Worm (Caenorhabditis elegans) whole organism, mixed stage, embryonic: ENCODE measurements around the gene T28D9.16.
A peak's percentile ranks its signal among the peaks of the same experiment; 100 is the strongest.

Source experiments
- M03D4.4 ChIP-seq: sonication (generic microtip); optimal IDR thresholded peaks from 2 replicates; lab custom pipeline; 2017; ENCODE audit warnings: mild to moderate bottlenecking, missing genetic modification characterization, missing compliant biosample characterization
- bed-3 ChIP-seq: fragments of 200-800 bp; sonication (Bioruptor generic); optimal IDR thresholded peaks from 3 replicates; lab custom pipeline; 2018; ENCODE audit warnings: mild to moderate bottlenecking, missing genetic modification characterization, moderate library complexity, missing compliant biosample characterization
- blmp-1 ChIP-seq: fragments of 150-350 bp; optimal IDR thresholded peaks from 2 replicates; lab custom pipeline; 2014; ENCODE audit warnings: missing biosample characterization, missing genetic modification characterization
- ceh-39 ChIP-seq: fragments of 150-350 bp; optimal IDR thresholded peaks from 2 replicates; lab custom pipeline; 2014; ENCODE audit warnings: missing biosample characterization, missing genetic modification characterization
- ceh-43 ChIP-seq: fragments of 200-800 bp; sonication (Bioruptor generic); optimal IDR thresholded peaks from 2 replicates; lab custom pipeline; 2018; ENCODE audit warnings: mild to moderate bottlenecking, missing genetic modification characterization, moderate library complexity, missing compliant biosample characterization
- ceh-83 ChIP-seq: fragments of 200-800 bp; sonication (Bioruptor generic); optimal IDR thresholded peaks from 2 replicates; lab custom pipeline; 2018; ENCODE audit warnings: mild to moderate bottlenecking, missing genetic modification characterization, missing compliant biosample characterization
- ces-1 ChIP-seq: fragments of 150-350 bp; optimal IDR thresholded peaks from 2 replicates; lab custom pipeline; 2014; ENCODE audit warnings: missing biosample characterization, missing genetic modification reagents, missing genetic modification characterization
- cnd-1 ChIP-seq: fragments of 200-800 bp; sonication (Bioruptor generic); optimal IDR thresholded peaks from 2 replicates; lab custom pipeline; 2018; ENCODE audit warnings: mild to moderate bottlenecking, missing genetic modification characterization, missing compliant biosample characterization
- drap-1 ChIP-seq: fragments of 200-800 bp; sonication (Bioruptor generic); optimal IDR thresholded peaks from 3 replicates; lab custom pipeline; 2018; ENCODE audit warnings: mild to moderate bottlenecking, missing genetic modification characterization, missing compliant biosample characterization
- elt-1 ChIP-seq: sonication (generic microtip); optimal IDR thresholded peaks from 2 replicates; lab custom pipeline; 2017; ENCODE audit warnings: missing genetic modification characterization, mild to moderate bottlenecking, missing compliant biosample characterization, antibody characterized with exemption, moderate library complexity, borderline replicate concordance; ENCODE audit not compliant: insufficient read depth
- elt-3 ChIP-seq: fragments of 150-350 bp; optimal IDR thresholded peaks from 2 replicates; lab custom pipeline; 2014; ENCODE audit warnings: missing biosample characterization, missing genetic modification characterization
- flh-1 ChIP-seq: fragments of 200-800 bp; sonication (Bioruptor generic); optimal IDR thresholded peaks from 2 replicates; lab custom pipeline; 2018; ENCODE audit warnings: mild to moderate bottlenecking, missing genetic modification characterization, moderate library complexity, missing compliant biosample characterization
- ham-2 ChIP-seq: fragments of 200-800 bp; sonication (Bioruptor generic); optimal IDR thresholded peaks from 2 replicates; lab custom pipeline; 2018; ENCODE audit warnings: mild to moderate bottlenecking, missing genetic modification characterization, missing compliant biosample characterization
- hlh-1 ChIP-seq: fragments of 150-350 bp; optimal IDR thresholded peaks from 2 replicates; lab custom pipeline; 2014; ENCODE audit warnings: missing biosample characterization, missing genetic modification reagents, missing genetic modification characterization
- lin-13 ChIP-seq: fragments of 150-350 bp; optimal IDR thresholded peaks from 2 replicates; lab custom pipeline; 2014; ENCODE audit warnings: missing biosample characterization, missing genetic modification characterization
- lin-32 ChIP-seq: fragments of 200-800 bp; sonication (Bioruptor generic); optimal IDR thresholded peaks from 2 replicates; lab custom pipeline; 2018; ENCODE audit warnings: mild to moderate bottlenecking, missing genetic modification characterization, missing compliant biosample characterization
- lsy-2 ChIP-seq: fragments of 150-350 bp; optimal IDR thresholded peaks from 2 replicates; lab custom pipeline; 2014; ENCODE audit warnings: missing biosample characterization, missing genetic modification characterization
- mab-5 ChIP-seq: fragments of 150-350 bp; optimal IDR thresholded peaks from 2 replicates; lab custom pipeline; 2014; ENCODE audit warnings: missing biosample characterization, missing genetic modification characterization
- mep-1 ChIP-seq: fragments of 150-350 bp; optimal IDR thresholded peaks from 2 replicates; lab custom pipeline; 2017; ENCODE audit warnings: missing biosample characterization, missing genetic modification reagents, missing genetic modification characterization, inconsistent platforms
- mls-2 ChIP-seq: sonication (generic microtip); optimal IDR thresholded peaks from 2 replicates; lab custom pipeline; 2016; ENCODE audit warnings: mild to moderate bottlenecking, missing genetic modification characterization, moderate library complexity, missing compliant biosample characterization
- nhr-12 ChIP-seq: fragments of 150-350 bp; optimal IDR thresholded peaks from 2 replicates; lab custom pipeline; 2014; ENCODE audit warnings: missing biosample characterization, missing genetic modification characterization
- nhr-2 ChIP-seq: fragments of 150-350 bp; optimal IDR thresholded peaks from 2 replicates; lab custom pipeline; 2014; ENCODE audit warnings: missing biosample characterization, missing genetic modification characterization
- nhr-237 ChIP-seq: fragments of 150-350 bp; optimal IDR thresholded peaks from 2 replicates; lab custom pipeline; 2014; ENCODE audit warnings: missing biosample characterization, missing genetic modification characterization
- nhr-28 ChIP-seq: fragments of 150-350 bp; optimal IDR thresholded peaks from 2 replicates; lab custom pipeline; 2014; ENCODE audit warnings: missing biosample characterization, missing genetic modification characterization
- nhr-76 ChIP-seq: sonication (generic microtip); optimal IDR thresholded peaks from 2 replicates; lab custom pipeline; 2017; ENCODE audit warnings: missing biosample characterization, missing genetic modification characterization
- pha-4 ChIP-seq: fragments of 150-350 bp; optimal IDR thresholded peaks from 2 replicates; lab custom pipeline; 2018; ENCODE audit warnings: missing biosample characterization, missing genetic modification reagents, missing genetic modification characterization
- sem-2 ChIP-seq: fragments of 200-800 bp; sonication (Bioruptor generic); optimal IDR thresholded peaks from 2 replicates; lab custom pipeline; 2018; ENCODE audit warnings: mild to moderate bottlenecking, missing genetic modification characterization, missing compliant biosample characterization
- snpc-4 ChIP-seq: fragments of 150-350 bp; optimal IDR thresholded peaks from 2 replicates; lab custom pipeline; 2014; ENCODE audit warnings: missing biosample characterization, missing genetic modification characterization
- sptf-1 ChIP-seq: sonication (generic microtip); optimal IDR thresholded peaks from 2 replicates; lab custom pipeline; 2017; ENCODE audit warnings: mild to moderate bottlenecking, missing genetic modification characterization, moderate library complexity, missing compliant biosample characterization
- tbx-8 ChIP-seq: fragments of 200-800 bp; sonication (Bioruptor generic); optimal IDR thresholded peaks from 2 replicates; lab custom pipeline; 2018; ENCODE audit warnings: mild to moderate bottlenecking, missing genetic modification characterization, moderate library complexity, missing compliant biosample characterization
- unc-120 ChIP-seq: sonication (generic microtip); optimal IDR thresholded peaks from 2 replicates; lab custom pipeline; 2017; ENCODE audit warnings: missing genetic modification characterization, missing compliant biosample characterization; ENCODE audit not compliant: poor library complexity, severe bottlenecking
- unc-39 ChIP-seq: fragments of 150-350 bp; optimal IDR thresholded peaks from 2 replicates; lab custom pipeline; 2014; ENCODE audit warnings: missing biosample characterization, missing genetic modification characterization
- unc-62 ChIP-seq: fragments of 150-350 bp; optimal IDR thresholded peaks from 2 replicates; lab custom pipeline; 2014; ENCODE audit warnings: missing biosample characterization, missing genetic modification reagents, missing genetic modification characterization
- zip-8 ChIP-seq: fragments of 150-350 bp; optimal IDR thresholded peaks from 2 replicates; lab custom pipeline; 2014; ENCODE audit warnings: missing biosample characterization, missing genetic modification characterization
- ztf-11 ChIP-seq: fragments of 150-350 bp; optimal IDR thresholded peaks from 2 replicates; lab custom pipeline; 2014; ENCODE audit warnings: missing biosample characterization, missing genetic modification characterization

The T28D9.16 gene

ce11 chrII:6521316-6521715 is 45.8 kb downstream of the T28D9.16 start, which contains the start of gene toe-2:
Gene toe-2 (minus strand): TSS chrII:6521385.
- TF ChIP-seq hlh-1 (no peak), cnd-1 (tag; lab: Kevin White, UChicago) (no peak), pha-4 (tag; lab: Kevin White, UChicago) (no peak), tbx-8 (no peak), mep-1 (tag; lab: Kevin White, UChicago) (no peak), nhr-237 (tag; lab: Kevin White, UChicago) (no peak), unc-62 (GFP tag; lab: Kevin White, UChicago) (no peak), zip-8 (tag; lab: Kevin White, UChicago) (no peak), nhr-12 (tag; lab: Kevin White, UChicago) (no peak), elt-1 (no peak), ceh-43 (GFP tag; lab: Kevin White, UChicago) (no peak), ces-1 (no peak), flh-1 (GFP tag; lab: Kevin White, UChicago) (no peak), sem-2 (GFP tag; lab: Kevin White, UChicago) (no peak), lin-32 (no peak), blmp-1 (tag; lab: Kevin White, UChicago) (no peak), ceh-39 (tag; lab: Kevin White, UChicago) (no peak)

ce11 chrII:6522622-6523254 is 47.3 kb downstream of the T28D9.16 start:
- TF ChIP-seq elt-1, result no peak
- no peak for TF ChIP-seq lin-32
- peak; percentile 73 for TF ChIP-seq mls-2 (tag; lab: Kevin White, UChicago)
- TF ChIP-seq cnd-1 (tag; lab: Kevin White, UChicago), result peak; percentile 25
- TF ChIP-seq unc-39 (tag; lab: Kevin White, UChicago), result no peak
- no peak for TF ChIP-seq nhr-28
- TF ChIP-seq ztf-11, result no peak
- TF ChIP-seq ham-2 (GFP tag; lab: Kevin White, UChicago), result peak; percentile 40
- TF ChIP-seq blmp-1 (tag; lab: Kevin White, UChicago), result no peak
- peak; percentile 31 for TF ChIP-seq M03D4.4
- no peak for TF ChIP-seq bed-3 (GFP tag; lab: Kevin White, UChicago)
- no peak for TF ChIP-seq sptf-1
- TF ChIP-seq mep-1 (tag; lab: Kevin White, UChicago), result peak; percentile 50
- no peak for TF ChIP-seq ceh-83 (GFP tag; lab: Kevin White, UChicago)
- TF ChIP-seq nhr-12 (tag; lab: Kevin White, UChicago), result no peak
- TF ChIP-seq elt-3 (tag; lab: Kevin White, UChicago), result no peak
- TF ChIP-seq nhr-2 (tag; lab: Kevin White, UChicago), result peak; percentile 96
- TF ChIP-seq lsy-2 (tag; lab: Kevin White, UChicago), result no peak
- TF ChIP-seq hlh-1, result peak; percentile 41
- TF ChIP-seq ceh-39 (tag; lab: Kevin White, UChicago), result no peak
- TF ChIP-seq sem-2 (GFP tag; lab: Kevin White, UChicago), result no peak
- no peak for TF ChIP-seq nhr-76 (tag; lab: Kevin White, UChicago)
- no peak for TF ChIP-seq ces-1
- no peak for TF ChIP-seq lin-13 (tag; lab: Kevin White, UChicago)
- TF ChIP-seq ceh-43 (GFP tag; lab: Kevin White, UChicago), result no peak
- TF ChIP-seq snpc-4, result no peak
- TF ChIP-seq pha-4 (tag; lab: Kevin White, UChicago), result no peak
- no peak for TF ChIP-seq nhr-237 (tag; lab: Kevin White, UChicago)
- TF ChIP-seq mab-5, result no peak
- peak; percentile 58 for TF ChIP-seq unc-62 (GFP tag; lab: Kevin White, UChicago)
- TF ChIP-seq tbx-8, result no peak
- no peak for TF ChIP-seq drap-1 (GFP tag; lab: Kevin White, UChicago)
- no peak for TF ChIP-seq flh-1 (GFP tag; lab: Kevin White, UChicago)
- peak; percentile 44 for TF ChIP-seq unc-120
- no peak for TF ChIP-seq zip-8 (tag; lab: Kevin White, UChicago)

- TF ChIP-seq nhr-237 (tag; lab: Kevin White, UChicago), result no peak
- no peak for TF ChIP-seq ham-2 (GFP tag; lab: Kevin White, UChicago)
- TF ChIP-seq mls-2 (tag; lab: Kevin White, UChicago), result no peak
- no peak for TF ChIP-seq ztf-11
- TF ChIP-seq hlh-1, result no peak
- no peak for TF ChIP-seq sem-2 (GFP tag; lab: Kevin White, UChicago)
- no peak for TF ChIP-seq ceh-83 (GFP tag; lab: Kevin White, UChicago)
- no peak for TF ChIP-seq drap-1 (GFP tag; lab: Kevin White, UChicago)
These were observed 48.5 kb downstream of the T28D9.16 start for ce11 chrII:6523940-6524339.
